Worm (Caenorhabditis elegans): Measurements from ENCODE around the gene tag-322.

The tag-322 gene

ce11 chrIV:7791821-7792446 is 6.6 kb upstream of the tag-322 start, which contains the start of gene C33H5.13:
TSS of gene C33H5.13 (minus strand) at chrIV:7792263.
- TF ChIP-seq hlh-8 (tag; optimal IDR thresholded peaks at IDR 0.05), result no peak
- TF ChIP-seq ceh-48 (tag; optimal IDR thresholded peaks at IDR 0.05), result no peak
- no peak for TF ChIP-seq nhr-11 (tag; optimal IDR thresholded peaks at IDR 0.05)
- TF ChIP-seq sox-4 (tag; optimal IDR thresholded peaks at IDR 0.05), result no peak
- no peak for TF ChIP-seq ceh-22 (tag; optimal IDR thresholded peaks at IDR 0.05)
- no peak for TF ChIP-seq ahr-1 (tag; optimal IDR thresholded peaks at IDR 0.05)
- TF ChIP-seq pros-1 (tag; optimal IDR thresholded peaks at IDR 0.05), result no peak
- no peak for TF ChIP-seq ets-4 (tag; optimal IDR thresholded peaks at IDR 0.05)
- TF ChIP-seq hlh-6 (tag; optimal IDR thresholded peaks at IDR 0.05), result no peak
- TF ChIP-seq eyg-1 (tag; optimal IDR thresholded peaks at IDR 0.05), result no peak
- TF ChIP-seq C08G9.2 (tag; optimal IDR thresholded peaks at IDR 0.05), result no peak
- TF ChIP-seq fkh-6 (tag; optimal IDR thresholded peaks at IDR 0.05), result no peak
- TF ChIP-seq K09A11.1 (tag; optimal IDR thresholded peaks at IDR 0.05; ENCODE audit: insufficient read depth), result no peak
- TF ChIP-seq ceh-31 (tag; optimal IDR thresholded peaks at IDR 0.05), result no peak
- no peak for TF ChIP-seq lim-6 (tag; optimal IDR thresholded peaks at IDR 0.05)
- no peak for TF ChIP-seq mec-3 (tag; optimal IDR thresholded peaks at IDR 0.05; ENCODE audit: borderline replicate concordance)
- no peak for TF ChIP-seq odd-2 (tag; optimal IDR thresholded peaks at IDR 0.05)
- TF ChIP-seq elt-2 (tag; optimal IDR thresholded peaks at IDR 0.05), result no peak
- no peak for TF ChIP-seq tbx-2 (tag; optimal IDR thresholded peaks at IDR 0.05)

- TF ChIP-seq zip-5 (tag; optimal IDR thresholded peaks at IDR 0.05), result no peak
- no peak for TF ChIP-seq nhr-11 (tag; optimal IDR thresholded peaks at IDR 0.05)
- no peak for TF ChIP-seq ahr-1 (tag; optimal IDR thresholded peaks at IDR 0.05)
- peak; percentile 82 for TF ChIP-seq ceh-31 (tag; optimal IDR thresholded peaks at IDR 0.05)
- no peak for TF ChIP-seq ttx-3 (tag; optimal IDR thresholded peaks at IDR 0.05)
- peak; percentile 9 for TF ChIP-seq ceh-48 (tag; optimal IDR thresholded peaks at IDR 0.05)
- no peak for TF ChIP-seq fkh-10 (GFP tag; optimal IDR thresholded peaks at IDR 0.05)
- no peak for TF ChIP-seq ceh-9 (tag; optimal IDR thresholded peaks at IDR 0.05)
- peak; percentile 60 for TF ChIP-seq unc-86 (tag; optimal IDR thresholded peaks at IDR 0.05)
- no peak for TF ChIP-seq ceh-2 (tag; optimal IDR thresholded peaks at IDR 0.05)
- no peak for TF ChIP-seq sox-4 (tag; optimal IDR thresholded peaks at IDR 0.05)
- TF ChIP-seq ceh-45 (GFP tag; IDR thresholded peaks at IDR 0.05), result no peak
- no peak for TF ChIP-seq pag-3 (tag; optimal IDR thresholded peaks at IDR 0.05; ENCODE audit: borderline replicate concordance)
- no peak for TF ChIP-seq pqm-1 (tag; optimal IDR thresholded peaks at IDR 0.05)
- no peak for TF ChIP-seq hlh-6 (tag; optimal IDR thresholded peaks at IDR 0.05)
- no peak for TF ChIP-seq nhr-232 (tag; optimal IDR thresholded peaks at IDR 0.05)
- no peak for TF ChIP-seq lin-11 (tag; optimal IDR thresholded peaks at IDR 0.05)
- TF ChIP-seq madf-2 (tag; optimal IDR thresholded peaks at IDR 0.05), result no peak
- TF ChIP-seq pat-9 (tag; optimal IDR thresholded peaks at IDR 0.05), result no peak
- peak; percentile 88 for TF ChIP-seq unc-42 (tag; optimal IDR thresholded peaks at IDR 0.05)
- TF ChIP-seq fax-1 (tag; optimal IDR thresholded peaks at IDR 0.05), result no peak
- no peak for TF ChIP-seq F13H6.1 (tag; optimal IDR thresholded peaks at IDR 0.05)
- peak; percentile 75 for TF ChIP-seq dve-1 (tag; optimal IDR thresholded peaks at IDR 0.05)
- TF ChIP-seq ceh-14 (tag; optimal IDR thresholded peaks at IDR 0.05), result peak; percentile 52
- peak; percentile 83 for TF ChIP-seq unc-55 (GFP tag; optimal IDR thresholded peaks at IDR 0.05)
- peak; percentile 79 for TF ChIP-seq tbx-2 (tag; optimal IDR thresholded peaks at IDR 0.05)
- TF ChIP-seq hlh-30 (tag; optimal IDR thresholded peaks at IDR 0.05; ENCODE audit: insufficient read depth), result peak; percentile 25
- peak; percentile 53 for TF ChIP-seq ref-2 (tag; optimal IDR thresholded peaks at IDR 0.05)
- no peak for TF ChIP-seq hlh-15 (tag; optimal IDR thresholded peaks at IDR 0.05)
- TF ChIP-seq Y22D7AL.16 (tag; optimal IDR thresholded peaks at IDR 0.05), result no peak
- no peak for TF ChIP-seq eyg-1 (tag; optimal IDR thresholded peaks at IDR 0.05)
- TF ChIP-seq ceh-19 (GFP tag; optimal IDR thresholded peaks at IDR 0.05), result no peak
- peak; percentile 73 for TF ChIP-seq elt-2 (tag; optimal IDR thresholded peaks at IDR 0.05)
- TF ChIP-seq elt-4 (tag; optimal IDR thresholded peaks at IDR 0.05), result no peak
- TF ChIP-seq unc-3 (GFP tag; conservative IDR thresholded peaks at IDR 0.05), result no peak; the same call in 1 of the 2 replicates
- TF ChIP-seq unc-3 (tag; optimal IDR thresholded peaks at IDR 0.05), result no peak
- TF ChIP-seq nfya-1 (tag; optimal IDR thresholded peaks at IDR 0.05), result peak; percentile 95
- TF ChIP-seq syd-9 (tag; optimal IDR thresholded peaks at IDR 0.05), result no peak
Observed at ce11 chrIV:7790801-7791588, 5.6 kb upstream of the tag-322 start, which contains the start of gene rsp-6. TSS of gene rsp-6 (minus strand) at chrIV:7791229.

Data from whole organism, late embryonic.